Fruit fly (Drosophila melanogaster): Measurements from ENCODE around the gene CG8353.

The CG8353 gene

DNA sequence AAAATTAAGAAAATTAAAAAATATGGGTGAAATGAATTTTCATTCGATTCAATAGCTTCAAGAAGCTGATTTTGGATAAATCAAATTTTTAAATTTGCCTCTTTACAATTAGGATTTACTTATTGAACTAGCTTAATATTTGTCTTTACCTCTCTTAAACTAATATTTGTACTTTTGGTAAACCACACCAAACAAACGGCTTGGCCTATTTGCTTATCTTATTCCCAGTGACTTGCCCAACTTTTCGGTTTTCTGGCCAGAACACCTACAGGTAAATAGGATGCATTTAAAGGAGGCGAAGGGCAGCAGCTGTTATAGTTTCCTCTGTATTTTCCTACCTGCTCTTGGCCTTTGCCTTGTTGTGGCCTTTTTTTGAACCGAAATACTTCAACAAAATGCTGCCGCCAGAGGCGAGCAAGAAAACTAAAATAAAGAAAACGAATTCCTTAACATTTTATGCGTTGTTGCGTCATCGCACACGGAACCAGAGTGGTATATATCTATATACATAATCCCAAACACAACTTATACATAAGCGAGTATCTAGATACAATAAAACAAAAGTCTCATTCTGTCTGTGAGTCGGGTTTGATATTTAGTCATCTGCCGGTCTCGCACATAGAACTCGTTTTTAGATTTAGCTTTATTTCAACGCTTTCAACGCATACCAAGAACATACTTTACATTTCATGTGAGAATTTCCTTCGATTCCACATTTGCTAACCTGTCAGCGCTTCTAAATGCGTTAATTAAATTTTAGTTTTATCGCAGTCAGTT is 47.9 kb upstream of the CG8353 start (continued):
- TF ChIP-seq Nf-YA (GFP tag; IDR thresholded peaks at IDR 0.05) (no peak), HLH54F (GFP tag; optimal IDR thresholded peaks at IDR 0.05) (no peak), CG31388 (GFP tag; optimal IDR thresholded peaks at IDR 0.05) (no peak), slou (GFP tag; optimal IDR thresholded peaks at IDR 0.05) (no peak), bsh (GFP tag; optimal IDR thresholded peaks at IDR 0.05) (peak in 1 of 2 experiments; percentile 27), CG2678 (tag; optimal IDR thresholded peaks at IDR 0.05) (peak; percentile 36), dmrt11E (tag; optimal IDR thresholded peaks at IDR 0.05) (peak; percentile 53), Tbp (GFP tag; optimal IDR thresholded peaks at IDR 0.05) (no peak), CrebB (tag; optimal IDR thresholded peaks at IDR 0.05) (no peak), unpg (GFP tag; optimal IDR thresholded peaks at IDR 0.05) (peak; percentile 13), CG18262 (tag; optimal IDR thresholded peaks at IDR 0.05) (no peak), slp2 (GFP tag; optimal IDR thresholded peaks at IDR 0.05) (no peak), her (GFP tag; optimal IDR thresholded peaks at IDR 0.05) (no peak), sob (GFP tag; IDR thresholded peaks at IDR 0.05) (peak; percentile 48; the same call in 1 of the 2 replicates), tll (GFP tag; optimal IDR thresholded peaks at IDR 0.05) (peak in 1 of 2 experiments; percentile 99), stwl (tag; optimal IDR thresholded peaks at IDR 0.05) (no peak), Xrp1 (GFP tag; IDR thresholded peaks at IDR 0.05) (peak; percentile 51; the same call in 1 of the 2 replicates), Lim3 (GFP tag; IDR thresholded peaks at IDR 0.05) (no peak), kay (GFP tag; optimal IDR thresholded peaks at IDR 0.05) (no peak), Side (GFP tag; optimal IDR thresholded peaks at IDR 0.05) (peak; percentile 17), sqz (GFP tag; optimal IDR thresholded peaks at IDR 0.05) (no peak), CG14667 (GFP tag; IDR thresholded peaks at IDR 0.05) (no peak), chinmo (GFP tag; IDR thresholded peaks at IDR 0.05; ENCODE audit: partially characterized antibody) (0 out of 4 replicates have a peak, but pooled peaks have one; percentile 61), sd (tag; optimal IDR thresholded peaks at IDR 0.05) (peak; percentile 92), CoRest (tag; optimal IDR thresholded peaks at IDR 0.05) (peak; percentile 1), CG15269 (tag; optimal IDR thresholded peaks at IDR 0.05) (peak; percentile 1), ac (GFP tag; optimal IDR thresholded peaks at IDR 0.05) (peak; percentile 86), gsb-n (tag; optimal IDR thresholded peaks at IDR 0.05) (peak; percentile 10), CG12391 (tag; optimal IDR thresholded peaks at IDR 0.05) (peak; percentile 5), CG2889 (GFP tag; IDR thresholded peaks at IDR 0.05) (no peak), CG6854 (GFP tag; optimal IDR thresholded peaks at IDR 0.05) (no peak), vfl (GFP tag; optimal IDR thresholded peaks at IDR 0.05) (peak; percentile 16), Vsx1 (GFP tag; optimal IDR thresholded peaks at IDR 0.05) (no peak), lola (GFP tag; optimal IDR thresholded peaks at IDR 0.05) (peak in 1 of 3 experiments; percentile 22), Ada2b (GFP tag; IDR thresholded peaks at IDR 0.05) (no peak)

DNA sequence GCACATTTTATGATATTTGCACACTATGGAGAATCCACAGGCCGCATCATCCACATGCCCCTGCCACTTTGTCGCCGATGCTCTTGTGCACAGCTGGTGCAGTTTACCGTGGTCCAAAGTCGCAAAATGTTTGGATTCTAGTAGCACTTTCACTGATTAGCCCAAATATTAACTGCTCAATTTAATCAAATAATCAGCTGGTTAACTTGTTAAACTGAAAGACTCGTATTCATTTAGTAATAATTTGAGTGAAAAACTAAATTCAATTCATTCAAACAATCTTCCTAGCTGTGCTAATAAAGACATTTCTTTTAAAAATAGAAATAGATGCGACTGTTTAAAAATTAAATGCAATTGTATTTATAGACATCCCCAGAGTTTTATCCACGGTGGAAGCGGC is 45.8 kb upstream of the CG8353 start:
- TF ChIP-seq tgo (GFP tag; IDR thresholded peaks at IDR 0.05) = no peak
- TF ChIP-seq Sry-δ (GFP tag; optimal IDR thresholded peaks at IDR 0.05) = no peak
- TF ChIP-seq CG17829 (tag; optimal IDR thresholded peaks at IDR 0.05) = no peak
- TF ChIP-seq CG2199 (GFP tag; IDR thresholded peaks at IDR 0.05) = no peak
- TF ChIP-seq Dbx (GFP tag; IDR thresholded peaks at IDR 0.05) = no peak
- TF ChIP-seq HLH54F (GFP tag; optimal IDR thresholded peaks at IDR 0.05) = no peak
- no peak for TF ChIP-seq dmrt11E (tag; optimal IDR thresholded peaks at IDR 0.05)
- no peak for TF ChIP-seq ERR (GFP tag; optimal IDR thresholded peaks at IDR 0.05)
- TF ChIP-seq CG31388 (GFP tag; optimal IDR thresholded peaks at IDR 0.05) = no peak

Measured in whole organism, embryonic.